Worm (Caenorhabditis elegans) whole organism, mixed stage, embryonic: Measurements from ENCODE around the gene R04F11.5.

ENCODE experiments used
- blmp-1 ChIP-seq: fragments of 150-350 bp; optimal IDR thresholded peaks from 2 replicates; lab custom pipeline; 2014; ENCODE audit warnings: missing biosample characterization, missing genetic modification characterization
- elt-1 ChIP-seq: sonication (generic microtip); optimal IDR thresholded peaks from 2 replicates; lab custom pipeline; 2017; ENCODE audit warnings: missing genetic modification characterization, mild to moderate bottlenecking, missing compliant biosample characterization, antibody characterized with exemption, moderate library complexity, borderline replicate concordance; ENCODE audit not compliant: insufficient read depth
- elt-3 ChIP-seq: fragments of 150-350 bp; optimal IDR thresholded peaks from 2 replicates; lab custom pipeline; 2014; ENCODE audit warnings: missing biosample characterization, missing genetic modification characterization
- lin-13 ChIP-seq: fragments of 150-350 bp; optimal IDR thresholded peaks from 2 replicates; lab custom pipeline; 2014; ENCODE audit warnings: missing biosample characterization, missing genetic modification characterization
- mab-5 ChIP-seq: fragments of 150-350 bp; optimal IDR thresholded peaks from 2 replicates; lab custom pipeline; 2014; ENCODE audit warnings: missing biosample characterization, missing genetic modification characterization
- mep-1 ChIP-seq: fragments of 150-350 bp; optimal IDR thresholded peaks from 2 replicates; lab custom pipeline; 2017; ENCODE audit warnings: missing biosample characterization, missing genetic modification reagents, missing genetic modification characterization, inconsistent platforms
- nhr-2 ChIP-seq: fragments of 150-350 bp; optimal IDR thresholded peaks from 2 replicates; lab custom pipeline; 2014; ENCODE audit warnings: missing biosample characterization, missing genetic modification characterization
- nhr-237 ChIP-seq: fragments of 150-350 bp; optimal IDR thresholded peaks from 2 replicates; lab custom pipeline; 2014; ENCODE audit warnings: missing biosample characterization, missing genetic modification characterization
- nhr-28 ChIP-seq: fragments of 150-350 bp; optimal IDR thresholded peaks from 2 replicates; lab custom pipeline; 2014; ENCODE audit warnings: missing biosample characterization, missing genetic modification characterization
- pha-4 ChIP-seq: fragments of 150-350 bp; optimal IDR thresholded peaks from 2 replicates; lab custom pipeline; 2018; ENCODE audit warnings: missing biosample characterization, missing genetic modification reagents, missing genetic modification characterization
- tbx-8 ChIP-seq: fragments of 200-800 bp; sonication (Bioruptor generic); optimal IDR thresholded peaks from 2 replicates; lab custom pipeline; 2018; ENCODE audit warnings: mild to moderate bottlenecking, missing genetic modification characterization, moderate library complexity, missing compliant biosample characterization
- unc-39 ChIP-seq: fragments of 150-350 bp; optimal IDR thresholded peaks from 2 replicates; lab custom pipeline; 2014; ENCODE audit warnings: missing biosample characterization, missing genetic modification characterization
- unc-62 ChIP-seq: fragments of 150-350 bp; optimal IDR thresholded peaks from 2 replicates; lab custom pipeline; 2014; ENCODE audit warnings: missing biosample characterization, missing genetic modification reagents, missing genetic modification characterization
- ztf-11 ChIP-seq: fragments of 150-350 bp; optimal IDR thresholded peaks from 2 replicates; lab custom pipeline; 2014; ENCODE audit warnings: missing biosample characterization, missing genetic modification characterization

DNA sequence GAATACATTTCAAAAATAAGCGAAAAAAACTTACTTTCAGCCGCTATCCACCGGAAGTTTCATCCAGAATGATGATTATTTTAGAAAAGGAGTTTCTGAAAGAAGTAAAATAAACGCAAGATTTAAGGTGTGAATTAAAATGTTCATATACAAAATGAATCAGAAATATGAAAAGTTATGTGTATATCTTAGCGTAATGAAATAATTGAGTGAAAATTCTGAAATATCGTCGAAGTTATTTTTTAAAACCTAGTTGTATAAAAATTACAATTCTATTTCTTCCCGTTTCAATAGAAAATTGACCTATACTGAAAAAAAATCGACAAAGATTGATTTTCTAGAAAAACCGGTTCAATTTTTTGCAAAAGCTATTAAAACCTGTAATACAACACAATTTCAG is 20.1 kb upstream of the R04F11.5 start, which contains the start of gene twk-13:
- TF ChIP-seq nhr-28 (no peak), unc-62 (no peak), lin-13 (no peak), unc-39 (no peak), elt-1 (tag; lab: Kevin White, UChicago) (no peak), pha-4 (tag; lab: Kevin White, UChicago) (no peak), elt-3 (tag; lab: Kevin White, UChicago) (no peak), nhr-2 (tag; lab: Kevin White, UChicago) (no peak), mab-5 (tag; lab: Kevin White, UChicago) (no peak), tbx-8 (no peak), nhr-237 (no peak), blmp-1 (no peak), mep-1 (tag; lab: Kevin White, UChicago) (no peak), ztf-11 (tag; lab: Kevin White, UChicago) (no peak)
